Worm (Caenorhabditis elegans): ENCODE measurements around the gene H10E21.4.

DNA sequence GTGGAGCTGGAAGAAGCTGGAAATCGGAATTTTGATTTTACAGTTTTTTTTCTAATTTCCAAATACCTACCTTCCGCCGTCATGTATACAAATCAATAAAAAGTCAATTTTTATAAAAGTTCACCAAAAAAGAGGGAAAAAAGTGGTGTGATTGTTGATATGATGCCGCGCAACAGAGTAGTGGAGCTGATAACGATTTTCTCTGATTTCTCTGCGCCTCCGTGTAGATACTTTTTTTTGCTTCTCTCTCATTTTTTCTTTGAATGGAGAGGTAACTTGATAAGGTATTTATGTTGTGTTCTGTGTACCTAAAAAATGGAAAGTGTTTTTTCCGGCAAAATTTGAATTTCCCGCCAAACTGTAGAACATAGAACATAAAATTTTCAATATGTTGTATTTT is 4.8 kb downstream of the H10E21.4 start, which contains the start of gene nhr-80:
- TF ChIP-seq klf-2 (GFP tag; conservative IDR thresholded peaks at IDR 0.05), result no peak
- no peak for TF ChIP-seq T22C8.4 (GFP tag; IDR thresholded peaks at IDR 0.05)
- TF ChIP-seq ref-1 (GFP tag; conservative IDR thresholded peaks at IDR 0.05), result no peak

All from whole organism, midembryonic.